Worm (Caenorhabditis elegans): Measurements from ENCODE around the gene C45B2.8.

C45B2.8 gene

DNA sequence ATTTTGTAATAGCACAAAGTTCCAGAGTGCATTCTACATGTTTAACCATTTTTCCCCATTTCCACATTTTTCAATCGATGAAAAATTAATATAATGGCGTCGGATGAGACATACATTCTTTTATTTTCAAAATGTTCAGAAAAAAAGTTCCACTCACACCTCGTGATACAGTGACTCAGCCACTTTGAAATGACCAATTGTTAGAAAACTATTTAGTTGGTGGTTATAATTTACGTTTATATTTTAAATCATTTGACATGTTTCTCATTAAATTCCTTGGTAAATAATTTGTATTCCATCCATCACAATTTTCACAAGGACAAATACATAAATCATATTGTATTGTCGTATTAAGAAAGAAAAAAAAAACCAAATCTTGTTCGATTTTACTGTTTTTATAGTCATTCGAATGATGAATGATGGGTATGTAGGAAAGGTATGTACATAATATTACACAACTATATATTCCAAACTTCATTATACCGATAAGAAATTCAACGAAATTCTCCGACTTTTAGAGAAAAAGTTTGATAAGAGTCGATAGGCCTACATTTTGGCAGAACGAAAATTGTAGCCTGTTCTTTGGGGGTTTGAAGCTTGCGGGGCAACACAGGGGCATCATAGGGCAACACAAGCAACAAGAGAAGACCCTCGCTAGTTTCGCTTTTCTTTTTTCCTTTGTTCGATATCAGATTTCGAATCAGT lies 12.8 kb downstream of the C45B2.8 start (continued):
- no peak for TF ChIP-seq tra-1 (GFP tag; IDR thresholded peaks at IDR 0.05)
- no peak for TF ChIP-seq ceh-82 (tag; optimal IDR thresholded peaks at IDR 0.05)
- no peak for TF ChIP-seq ZK546.5 (tag; optimal IDR thresholded peaks at IDR 0.05)
- no peak for TF ChIP-seq daf-19 (GFP tag; conservative IDR thresholded peaks at IDR 0.05)
- TF ChIP-seq zip-2 (tag; optimal IDR thresholded peaks at IDR 0.05), result no peak
- no peak for TF ChIP-seq hif-1 (tag; optimal IDR thresholded peaks at IDR 0.05)
- no peak for TF ChIP-seq lsy-2 (tag; optimal IDR thresholded peaks at IDR 0.05)
- no peak for TF ChIP-seq snpc-1.2 (GFP tag; IDR thresholded peaks at IDR 0.05)
- TF ChIP-seq unc-62 (GFP tag; optimal IDR thresholded peaks at IDR 0.05 in 1 of 2), result peak in 1 of 2 experiments; percentile 13
- TF ChIP-seq unc-62 (tag; optimal IDR thresholded peaks at IDR 0.05), result no peak
- TF ChIP-seq cey-2 (tag; optimal IDR thresholded peaks at IDR 0.05; ENCODE audit: borderline replicate concordance, insufficient read depth), result no peak
- no peak for TF ChIP-seq hlh-30 (tag; optimal IDR thresholded peaks at IDR 0.05; ENCODE audit: insufficient read depth)
- no peak for TF ChIP-seq aly-2 (tag; optimal IDR thresholded peaks at IDR 0.05)
- TF ChIP-seq T20F7.1 (GFP tag; optimal IDR thresholded peaks at IDR 0.05), result no peak
- TF ChIP-seq skn-1 (tag; optimal IDR thresholded peaks at IDR 0.05), result no peak
- TF ChIP-seq tag-97 (GFP tag; IDR thresholded peaks at IDR 0.05), result no peak
- TF ChIP-seq set-16 (GFP tag; IDR thresholded peaks at IDR 0.05), result no peak
- no peak for TF ChIP-seq unc-39 (tag; optimal IDR thresholded peaks at IDR 0.05)
- TF ChIP-seq dmd-8 (GFP tag; IDR thresholded peaks at IDR 0.05), result no peak
- no peak for TF ChIP-seq lin-39 (tag; optimal IDR thresholded peaks at IDR 0.05)
- TF ChIP-seq nhr-42 (GFP tag; IDR thresholded peaks at IDR 0.05), result no peak
- no peak for TF ChIP-seq ztf-7 (tag; optimal IDR thresholded peaks at IDR 0.05)
- no peak for TF ChIP-seq attf-4 (tag; optimal IDR thresholded peaks at IDR 0.05)
- TF ChIP-seq mxl-3 (GFP tag; optimal IDR thresholded peaks at IDR 0.05), result no peak
- TF ChIP-seq mdl-1 (tag; optimal IDR thresholded peaks at IDR 0.05), result no peak
- TF ChIP-seq daf-16 (GFP tag; optimal IDR thresholded peaks at IDR 0.05), result no peak
- TF ChIP-seq daf-16 (tag; optimal IDR thresholded peaks at IDR 0.05), result peak; percentile 22
- no peak for TF ChIP-seq lin-29 (GFP tag; IDR thresholded peaks at IDR 0.05)
- peak; percentile 21 for TF ChIP-seq dve-1 (tag; optimal IDR thresholded peaks at IDR 0.05; ENCODE audit: insufficient read depth)
- TF ChIP-seq php-3 (GFP tag; IDR thresholded peaks at IDR 0.05), result peak; percentile 66; the same call in 1 of the 2 replicates
- no peak for TF ChIP-seq ces-1 (GFP tag; optimal IDR thresholded peaks at IDR 0.05)
- TF ChIP-seq ama-1 (optimal IDR thresholded peaks at IDR 0.05), result no peak
- TF ChIP-seq Y5F2A.4 (GFP tag; optimal IDR thresholded peaks at IDR 0.05), result no peak
- peak; percentile 93 for TF ChIP-seq aha-1 (tag)
- TF ChIP-seq F26F4.8 (GFP tag; conservative IDR thresholded peaks at IDR 0.05), result no peak
- TF ChIP-seq F44E2.7 (GFP tag; IDR thresholded peaks at IDR 0.05), result no peak
- TF ChIP-seq daf-12 (tag; optimal IDR thresholded peaks at IDR 0.05), result no peak
- no peak for TF ChIP-seq ceh-32 (tag; optimal IDR thresholded peaks at IDR 0.05; ENCODE audit: poor library complexity)
- no peak for TF ChIP-seq hmg-1.1 (GFP tag; IDR thresholded peaks at IDR 0.05)
- no peak for TF ChIP-seq madf-9 (GFP tag; conservative IDR thresholded peaks at IDR 0.05)
- no peak for TF ChIP-seq spr-1 (tag; optimal IDR thresholded peaks at IDR 0.05)
- no peak for TF ChIP-seq mxl-2 (GFP tag; conservative IDR thresholded peaks at IDR 0.05)
- TF ChIP-seq nhr-76 (tag; optimal IDR thresholded peaks at IDR 0.05), result no peak
